Worm (Caenorhabditis elegans): Measurements from ENCODE around the gene spp-31.
A peak's percentile ranks its signal among the peaks of the same experiment; 100 is the strongest.

- TF ChIP-seq him-1 (tag; optimal IDR thresholded peaks at IDR 0.05) (no peak), dao-5 (tag; optimal IDR thresholded peaks at IDR 0.05) (peak; percentile 0)
Measured at ce11 chrIV:1388079-1388478, 18.3 kb upstream of the spp-31 start.

Data from whole organism, L4/young adult.